Worm (Caenorhabditis elegans): Measurements from ENCODE around the gene dhs-5.

dhs-5 gene

DNA sequence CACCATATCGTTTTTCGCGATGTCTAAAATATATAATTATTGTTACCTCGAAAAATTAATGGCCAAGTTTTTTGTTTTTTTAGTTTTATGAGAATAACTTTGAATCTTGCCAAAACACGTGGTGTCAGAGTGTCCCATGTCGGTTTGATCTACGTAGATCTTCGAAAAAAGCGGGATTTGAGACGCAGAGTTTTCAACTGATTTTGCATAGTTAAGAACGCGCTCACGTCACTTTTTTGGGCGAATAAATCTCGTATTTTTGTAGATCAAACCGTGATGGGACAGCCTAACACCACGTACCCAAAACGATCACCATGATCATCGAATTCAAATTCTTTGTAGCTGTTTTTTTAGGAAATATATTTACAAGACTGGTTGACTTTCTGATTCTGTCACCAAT, 43.9 kb downstream of the dhs-5 start:
- TF ChIP-seq mml-1 (tag; optimal IDR thresholded peaks at IDR 0.05) (no peak), nhr-76 (tag; optimal IDR thresholded peaks at IDR 0.05) (no peak), egl-27 (tag; optimal IDR thresholded peaks at IDR 0.05) (no peak), ceh-82 (tag; optimal IDR thresholded peaks at IDR 0.05) (no peak), ceh-28 (tag; optimal IDR thresholded peaks at IDR 0.05) (no peak), unc-62 (GFP tag; optimal IDR thresholded peaks at IDR 0.05) (no peak), eor-1 (tag; optimal IDR thresholded peaks at IDR 0.05) (no peak), nhr-67 (tag; optimal IDR thresholded peaks at IDR 0.05) (no peak), elt-2 (tag; optimal IDR thresholded peaks at IDR 0.05) (no peak), unc-39 (tag; optimal IDR thresholded peaks at IDR 0.05) (no peak), fkh-2 (tag; optimal IDR thresholded peaks at IDR 0.05) (no peak), mdl-1 (tag; optimal IDR thresholded peaks at IDR 0.05) (no peak), jun-1 (tag; optimal IDR thresholded peaks at IDR 0.05) (no peak), fkh-10 (GFP tag; optimal IDR thresholded peaks at IDR 0.05) (no peak), aly-2 (tag; optimal IDR thresholded peaks at IDR 0.05) (no peak), elt-3 (tag; optimal IDR thresholded peaks at IDR 0.05) (no peak), lsy-12 (tag; optimal IDR thresholded peaks at IDR 0.05) (no peak), ztf-11 (tag; optimal IDR thresholded peaks at IDR 0.05) (no peak), nhr-77 (tag; optimal IDR thresholded peaks at IDR 0.05) (no peak)

DNA sequence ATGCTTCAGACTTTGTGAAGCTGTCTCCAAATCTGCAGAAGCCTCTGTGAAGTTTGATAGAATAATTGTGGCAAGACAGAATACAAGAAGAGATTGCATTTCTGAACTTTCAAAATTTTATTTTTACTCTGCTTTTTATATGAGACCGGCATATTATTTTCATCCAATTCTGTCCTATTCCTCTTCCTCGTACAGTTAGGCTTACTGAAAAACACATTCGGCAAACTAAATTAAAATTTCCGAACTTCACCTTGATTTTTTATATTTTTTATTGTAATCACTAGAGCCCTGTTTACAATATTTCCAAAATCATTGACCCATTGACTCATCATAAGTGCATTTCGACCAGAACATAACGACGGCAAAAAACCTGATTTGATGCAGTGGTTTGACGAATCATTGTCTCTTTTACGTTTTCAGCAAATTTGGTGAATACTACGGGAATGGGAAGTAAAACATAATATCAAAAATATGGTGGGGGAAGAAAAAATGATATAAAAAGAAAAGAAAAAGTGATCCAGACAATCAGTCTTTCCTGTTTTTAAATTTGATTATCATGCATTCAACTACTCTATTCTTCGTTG, 44.6 kb downstream of the dhs-5 start, which contains the start of the genes suex-1 and F12A10.9:
Gene suex-1, minus strand, starts transcription at position 101 of the 584 bp plus-strand sequence.
Gene F12A10.9, plus strand, starts transcription at position 534 of the 584 bp plus-strand sequence.
- TF ChIP-seq tbx-2 (tag; optimal IDR thresholded peaks at IDR 0.05) (no peak), nhr-23 (tag; optimal IDR thresholded peaks at IDR 0.05) (no peak), elt-2 (tag; optimal IDR thresholded peaks at IDR 0.05) (no peak), zag-1 (tag; optimal IDR thresholded peaks at IDR 0.05) (no peak), ztf-11 (tag; optimal IDR thresholded peaks at IDR 0.05) (no peak), ceh-16 (tag; optimal IDR thresholded peaks at IDR 0.05) (no peak), nhr-28 (tag; optimal IDR thresholded peaks at IDR 0.05) (no peak), ztf-4 (tag; optimal IDR thresholded peaks at IDR 0.05) (no peak), aly-2 (tag; optimal IDR thresholded peaks at IDR 0.05) (no peak), R02D3.7 (tag; optimal IDR thresholded peaks at IDR 0.05) (no peak), pqm-1 (tag; optimal IDR thresholded peaks at IDR 0.05) (no peak), ceh-82 (tag; optimal IDR thresholded peaks at IDR 0.05) (no peak), skn-1 (tag; optimal IDR thresholded peaks at IDR 0.05) (no peak), egl-5 (tag; optimal IDR thresholded peaks at IDR 0.05) (no peak), nhr-67 (tag; optimal IDR thresholded peaks at IDR 0.05) (no peak), nhr-76 (tag; optimal IDR thresholded peaks at IDR 0.05) (no peak), egl-27 (tag; optimal IDR thresholded peaks at IDR 0.05) (no peak), ceh-28 (tag; optimal IDR thresholded peaks at IDR 0.05) (no peak), elt-3 (tag; optimal IDR thresholded peaks at IDR 0.05) (no peak)

DNA sequence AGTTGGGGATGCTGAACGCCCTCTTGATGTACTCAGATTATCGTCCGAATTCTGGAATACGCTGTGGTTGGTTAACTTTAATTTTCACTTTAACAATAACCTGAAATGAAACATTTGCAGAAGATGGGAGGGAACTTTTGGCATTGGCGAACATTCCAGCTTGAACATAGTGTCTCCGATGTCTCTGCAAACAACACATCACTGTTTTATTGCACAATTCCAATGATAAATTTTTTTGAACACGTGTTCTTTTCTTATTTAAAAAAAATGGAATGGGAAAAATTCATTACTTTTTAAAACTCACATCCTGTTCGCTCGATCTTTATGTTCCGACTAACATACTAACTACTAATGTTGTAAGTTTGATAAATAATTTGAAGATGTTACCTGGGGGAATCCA, 46.8 kb downstream of the dhs-5 start, which contains the start of gene fzy-1:
Gene fzy-1, plus strand, starts transcription at position 301 of the 400 bp plus-strand sequence.
- TF ChIP-seq pha-4 (tag; optimal IDR thresholded peaks at IDR 0.05), result no peak
- no peak for TF ChIP-seq elt-1 (tag; optimal IDR thresholded peaks at IDR 0.05)
- no peak for TF ChIP-seq lin-15B (tag; optimal IDR thresholded peaks at IDR 0.05)
- TF ChIP-seq nhr-23 (tag; optimal IDR thresholded peaks at IDR 0.05), result no peak
- no peak for TF ChIP-seq nhr-76 (tag; optimal IDR thresholded peaks at IDR 0.05)
- no peak for TF ChIP-seq ceh-16 (tag; optimal IDR thresholded peaks at IDR 0.05)
- no peak for TF ChIP-seq mdl-1 (tag; optimal IDR thresholded peaks at IDR 0.05)
- TF ChIP-seq mml-1 (tag; optimal IDR thresholded peaks at IDR 0.05), result no peak
- TF ChIP-seq eor-1 (tag; optimal IDR thresholded peaks at IDR 0.05), result no peak
- TF ChIP-seq R02D3.7 (tag; optimal IDR thresholded peaks at IDR 0.05), result no peak
- no peak for TF ChIP-seq ceh-28 (tag; optimal IDR thresholded peaks at IDR 0.05)
- TF ChIP-seq lsy-12 (tag; optimal IDR thresholded peaks at IDR 0.05), result no peak

DNA sequence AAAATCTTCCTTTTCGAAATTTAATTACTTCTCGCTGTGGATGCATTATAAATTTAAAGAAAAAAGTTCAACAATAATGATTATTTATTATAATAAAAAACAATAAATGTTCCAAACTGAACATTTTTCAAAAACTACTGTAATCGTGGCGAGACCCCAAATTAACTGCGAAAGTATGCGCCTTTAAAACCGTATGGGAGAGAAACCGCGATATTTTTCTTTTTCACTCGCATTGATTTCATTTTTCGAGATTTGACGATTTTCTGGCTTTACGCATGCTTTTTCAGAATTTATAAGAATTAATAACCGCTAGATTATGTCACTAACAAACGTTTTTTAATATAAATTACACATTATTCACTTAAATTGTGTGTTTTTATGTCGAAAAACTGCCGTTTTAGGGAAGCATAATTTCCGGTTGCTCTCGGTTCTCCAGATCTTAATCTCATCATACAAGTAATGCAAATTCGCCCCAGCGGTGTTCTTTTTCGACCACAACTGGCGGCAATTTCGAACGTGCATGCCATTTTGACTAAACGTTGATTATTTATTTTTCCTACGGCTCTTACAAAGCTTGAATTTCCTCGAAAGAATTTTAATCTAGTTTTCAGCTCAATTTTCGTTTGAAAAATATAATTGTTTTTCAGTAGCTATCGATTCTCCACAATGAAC, 47.5 kb downstream of the dhs-5 start, which contains the start of gene F12A10.8:
Gene F12A10.8, minus strand, starts transcription at position 79 of the 672 bp plus-strand sequence.
- TF ChIP-seq lin-15B (tag; optimal IDR thresholded peaks at IDR 0.05), result peak; percentile 76
- TF ChIP-seq lin-39 (tag; optimal IDR thresholded peaks at IDR 0.05), result peak; percentile 37
- TF ChIP-seq elt-2 (tag; optimal IDR thresholded peaks at IDR 0.05), result peak; percentile 13
- TF ChIP-seq nhr-76 (tag; optimal IDR thresholded peaks at IDR 0.05), result no peak
- peak; percentile 44 for TF ChIP-seq nfya-1 (tag; optimal IDR thresholded peaks at IDR 0.05; ENCODE audit: insufficient read depth)
- no peak for TF ChIP-seq elt-3 (tag; optimal IDR thresholded peaks at IDR 0.05)
- TF ChIP-seq elt-1 (tag; optimal IDR thresholded peaks at IDR 0.05), result peak; percentile 5
